Fruit fly (Drosophila melanogaster): ENCODE data around the gene Surf6.

Surf6 gene

DNA sequence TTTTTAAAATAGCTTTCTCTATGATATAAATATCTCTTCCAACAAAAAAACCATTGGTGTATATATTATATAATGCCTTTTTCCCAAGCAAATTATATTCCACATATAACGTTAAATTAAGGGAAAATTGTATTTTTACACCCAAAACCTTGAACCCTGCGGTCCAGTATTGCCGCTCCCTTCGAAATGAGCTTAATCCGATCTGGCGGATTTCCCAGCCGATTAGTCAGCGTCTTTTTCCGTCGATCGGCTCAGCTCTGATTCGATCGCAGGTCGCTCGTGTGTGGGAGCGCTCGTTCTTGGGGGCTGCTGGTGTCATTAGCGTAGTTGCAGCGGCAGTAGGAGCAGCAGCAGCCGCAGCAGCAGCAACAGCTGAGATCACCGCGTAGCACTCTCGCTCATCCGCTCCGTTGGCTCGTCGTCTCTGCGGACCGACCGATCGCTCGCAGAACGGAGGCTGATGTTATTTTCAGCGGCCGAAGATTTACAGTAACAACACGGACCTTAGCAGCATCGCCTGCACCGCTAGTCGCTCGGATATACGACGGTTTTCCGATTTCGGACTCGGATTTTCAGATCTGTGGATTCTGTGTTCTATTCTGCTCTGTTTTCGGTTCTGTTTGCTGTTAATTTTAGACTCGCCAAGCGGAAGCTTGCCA, 14.2 kb downstream of the Surf6 start, which contains the start of gene CG4733 (continued):
- TF ChIP-seq Ssrp (tag; optimal IDR thresholded peaks at IDR 0.05) = peak; percentile 18
- no peak for TF ChIP-seq cwo (GFP tag; optimal IDR thresholded peaks at IDR 0.05)
- TF ChIP-seq CG4617 (GFP tag; optimal IDR thresholded peaks at IDR 0.05; ENCODE audit: borderline replicate concordance) = no peak
- TF ChIP-seq CG15011 (GFP tag; optimal IDR thresholded peaks at IDR 0.05) = no peak
- 0 out of 2 replicates have a peak, but pooled peaks have one; percentile 10 for TF ChIP-seq Scr (GFP tag; IDR thresholded peaks at IDR 0.05; ENCODE audit: partially characterized antibody)
- TF ChIP-seq CoRest (tag; optimal IDR thresholded peaks at IDR 0.05) = peak; percentile 44
- TF ChIP-seq Drgx (GFP tag; IDR thresholded peaks at IDR 0.05) = peak; percentile 49
- peak; percentile 91 for TF ChIP-seq row (GFP tag; IDR thresholded peaks at IDR 0.05)
- peak; percentile 19 for TF ChIP-seq Dek (tag; optimal IDR thresholded peaks at IDR 0.05)
- TF ChIP-seq sens (GFP tag) = peak; percentile 57
- peak; percentile 5 for TF ChIP-seq shn (GFP tag; optimal IDR thresholded peaks at IDR 0.05)
- no peak for TF ChIP-seq pnt (GFP tag; optimal IDR thresholded peaks at IDR 0.05)
- no peak for TF ChIP-seq CG6689 (GFP tag; IDR thresholded peaks at IDR 0.05)
- peak; percentile 8 for TF ChIP-seq NfI (GFP tag; optimal IDR thresholded peaks at IDR 0.05)
- TF ChIP-seq CG7556 (GFP tag; optimal IDR thresholded peaks at IDR 0.05) = peak; percentile 18
- no peak for TF ChIP-seq CG1602 (GFP tag; optimal IDR thresholded peaks at IDR 0.05)
- TF ChIP-seq Hr78 (GFP tag; optimal IDR thresholded peaks at IDR 0.05) = peak in 1 of 2 experiments; percentile 14
- TF ChIP-seq dmrt99B (tag; optimal IDR thresholded peaks at IDR 0.05) = peak; percentile 0
- peak; percentile 8 for TF ChIP-seq CG14710 (tag; optimal IDR thresholded peaks at IDR 0.05)
- TF ChIP-seq Bdp1 (GFP tag; optimal IDR thresholded peaks at IDR 0.05) = no peak
- no peak for TF ChIP-seq CG7372 (GFP tag; IDR thresholded peaks at IDR 0.05)
- TF ChIP-seq CG3281 (GFP tag; optimal IDR thresholded peaks at IDR 0.05) = peak; percentile 7
- peak; percentile 18 for TF ChIP-seq CG12391 (tag; optimal IDR thresholded peaks at IDR 0.05)
- peak; percentile 31 for TF ChIP-seq CG12659 (GFP tag; optimal IDR thresholded peaks at IDR 0.05)
- 0 out of 2 replicates have a peak, but pooled peaks have one; percentile 17 for TF ChIP-seq bbx (GFP tag; IDR thresholded peaks at IDR 0.05; ENCODE audit: partially characterized antibody)
- peak; percentile 79 for TF ChIP-seq CG12769 (tag; optimal IDR thresholded peaks at IDR 0.05)
- TF ChIP-seq CG11504 (tag; optimal IDR thresholded peaks at IDR 0.05) = peak; percentile 24
- TF ChIP-seq Med (GFP tag) = peak; percentile 36
- no peak for TF ChIP-seq gce (GFP tag; IDR thresholded peaks at IDR 0.05)
- TF ChIP-seq CG13424 (tag; optimal IDR thresholded peaks at IDR 0.05) = peak; percentile 26
- TF ChIP-seq Hr39 (optimal IDR thresholded peaks at IDR 0.05) = no peak
- peak; percentile 66; the same call in 1 of the 3 replicates for TF ChIP-seq sr (GFP tag; IDR thresholded peaks at IDR 0.05)
- TF ChIP-seq Bteb2 (GFP tag; optimal IDR thresholded peaks at IDR 0.05) = no peak
- TF ChIP-seq gem (tag; optimal IDR thresholded peaks at IDR 0.05) = peak; percentile 43
- peak; percentile 57; the same call in 2 of the 3 replicates for TF ChIP-seq zen2 (GFP tag; IDR thresholded peaks at IDR 0.05; ENCODE audit: partially characterized antibody)
- TF ChIP-seq ato (GFP tag; IDR thresholded peaks at IDR 0.05; ENCODE audit: partially characterized antibody) = 0 out of 2 replicates have a peak, but pooled peaks have one; percentile 7
- no peak for TF ChIP-seq CG1233 (GFP tag; optimal IDR thresholded peaks at IDR 0.05)
- TF ChIP-seq CG13775 (GFP tag; optimal IDR thresholded peaks at IDR 0.05) = peak; percentile 23
- TF ChIP-seq caup (GFP tag; optimal IDR thresholded peaks at IDR 0.05; ENCODE audit: severe bottlenecking) = no peak
